Fruit fly (Drosophila melanogaster): ENCODE data around the gene Or83a.

- no peak for TF ChIP-seq CTCF (optimal IDR thresholded peaks at IDR 0.05)
- no peak for TF ChIP-seq CG8478 (optimal IDR thresholded peaks at IDR 0.05)
These were observed at the start of gene Or83a for dm6 chr3R:5399096-5399495.

Data from S2 (cell line).